Worm (Caenorhabditis elegans) whole organism, L4 larva: Measurements from ENCODE around the gene F13E9.11.

Experiments used
- nhr-76 ChIP-seq: fragments of 150-350 bp; optimal IDR thresholded peaks from 2 replicates; lab custom pipeline; 2014; ENCODE audit warnings: missing biosample characterization, missing genetic modification characterization
- unc-62 ChIP-seq, 3 experiments: fragments of 150-350 bp in 1 of 3; sonication (generic microtip); optimal IDR thresholded peaks in 2 of 3; peaks in 1 of 3; 1 replicate in 1 of 3; 2 replicates in 2 of 3; lab custom pipeline; 2014 to 2017; ENCODE audit warnings: missing biosample characterization in 3 of 3, missing genetic modification characterization in 3 of 3, missing genetic modification reagents in 3 of 3, missing genotype in 1 of 3

ce11 chrIV:10880264-10880663, 11.3 kb upstream of the F13E9.11 start, which contains the start of gene fipr-15:
- TF ChIP-seq unc-62 (GFP tag; optimal IDR thresholded peaks at IDR 0.05 in 1 of 2; lab: Kevin White, UChicago) (no peak), unc-62 (tag; optimal IDR thresholded peaks at IDR 0.05; lab: Kevin White, UChicago) (no peak), nhr-76 (tag; lab: Kevin White, UChicago) (no peak)
